Worm (Caenorhabditis elegans): ENCODE measurements around the gene F20B6.10.
"Not testable (repeated sequence)": the region's sequence is repeated elsewhere in the genome, so short reads cannot be mapped to it uniquely, and the experiment has no call there.

F20B6.10 gene

DNA sequence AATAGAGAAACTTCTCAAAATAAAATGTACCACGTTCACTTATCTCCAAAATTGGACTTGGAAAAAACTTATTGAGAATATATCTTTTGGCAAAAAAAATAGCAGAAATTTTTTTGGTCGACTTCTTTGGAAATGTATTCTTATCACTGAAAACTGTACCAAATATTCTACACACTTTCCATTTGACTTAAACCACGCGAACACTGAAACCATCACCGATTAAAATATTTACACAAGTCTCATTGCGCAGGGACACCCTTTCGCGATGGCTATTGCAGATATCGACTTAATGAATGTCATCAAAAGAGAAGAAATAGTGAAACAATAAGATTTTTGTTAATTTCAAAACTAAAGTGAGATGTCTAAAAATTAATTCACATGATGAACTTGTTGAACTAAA is 8.5 kb downstream of the F20B6.10 start:
- TF ChIP-seq ztf-4 (tag; optimal IDR thresholded peaks at IDR 0.05) = no peak
- TF ChIP-seq sma-9 (GFP tag; optimal IDR thresholded peaks at IDR 0.05) = peak; percentile 75
- no peak for TF ChIP-seq sma-9 (tag; optimal IDR thresholded peaks at IDR 0.05)
- no peak for TF ChIP-seq nhr-11 (tag; optimal IDR thresholded peaks at IDR 0.05)
- no peak for TF ChIP-seq lin-11 (tag; optimal IDR thresholded peaks at IDR 0.05)
- peak in 1 of 2 experiments; percentile 54 for TF ChIP-seq lsy-2 (tag; optimal IDR thresholded peaks at IDR 0.05)
- peak; percentile 60 for TF ChIP-seq nhr-21 (tag; optimal IDR thresholded peaks at IDR 0.05)
- peak; percentile 79 for TF ChIP-seq nhr-77 (tag; optimal IDR thresholded peaks at IDR 0.05)
- TF ChIP-seq nhr-6 (tag; optimal IDR thresholded peaks at IDR 0.05) = peak; percentile 73
- TF ChIP-seq dmd-4 (tag; optimal IDR thresholded peaks at IDR 0.05) = no peak
- TF ChIP-seq unc-39 (tag; optimal IDR thresholded peaks at IDR 0.05) = no peak
- no peak for TF ChIP-seq lin-39 (tag; optimal IDR thresholded peaks at IDR 0.05)
- TF ChIP-seq blmp-1 (tag; optimal IDR thresholded peaks at IDR 0.05; ENCODE audit: insufficient read depth) = no peak
- TF ChIP-seq mbf-1 (tag; optimal IDR thresholded peaks at IDR 0.05) = peak; percentile 45
- no peak for TF ChIP-seq unc-55 (GFP tag; optimal IDR thresholded peaks at IDR 0.05)
- no peak for TF ChIP-seq nhr-25 (tag; optimal IDR thresholded peaks at IDR 0.05)
- TF ChIP-seq alr-1 (tag; optimal IDR thresholded peaks at IDR 0.05) = no peak
- no peak for TF ChIP-seq lin-13 (GFP tag; optimal IDR thresholded peaks at IDR 0.05)
- no peak for TF ChIP-seq ZK546.5 (tag; optimal IDR thresholded peaks at IDR 0.05)
- no peak for TF ChIP-seq nhr-237 (tag; optimal IDR thresholded peaks at IDR 0.05)
- TF ChIP-seq ceh-82 (tag; optimal IDR thresholded peaks at IDR 0.05) = no peak
- no peak for TF ChIP-seq skn-1 (tag; optimal IDR thresholded peaks at IDR 0.05)
- TF ChIP-seq C34F6.9 (tag; optimal IDR thresholded peaks at IDR 0.05) = no peak
- no peak for TF ChIP-seq ztf-11 (tag; optimal IDR thresholded peaks at IDR 0.05)
- peak; percentile 69 for TF ChIP-seq crh-2 (tag; optimal IDR thresholded peaks at IDR 0.05)
- no peak for TF ChIP-seq F13H6.1 (tag; optimal IDR thresholded peaks at IDR 0.05)
- TF ChIP-seq mab-5 (tag; optimal IDR thresholded peaks at IDR 0.05) = no peak
- no peak for TF ChIP-seq nhr-23 (tag; optimal IDR thresholded peaks at IDR 0.05)
- TF ChIP-seq ztf-1 (GFP tag; conservative IDR thresholded peaks at IDR 0.05) = no peak
- peak; percentile 24 for TF ChIP-seq snpc-4 (tag; optimal IDR thresholded peaks at IDR 0.05)
- no peak for TF ChIP-seq R02D3.7 (tag; optimal IDR thresholded peaks at IDR 0.05)
- no peak for TF ChIP-seq ceh-16 (tag; optimal IDR thresholded peaks at IDR 0.05)
- TF ChIP-seq nhr-12 (tag; optimal IDR thresholded peaks at IDR 0.05) = no peak
- no peak for TF ChIP-seq nhr-10 (tag; optimal IDR thresholded peaks at IDR 0.05)
- TF ChIP-seq peb-1 (tag; optimal IDR thresholded peaks at IDR 0.05) = no peak
- TF ChIP-seq fos-1 (tag; optimal IDR thresholded peaks at IDR 0.05) = no peak
- no peak for TF ChIP-seq elt-3 (tag; optimal IDR thresholded peaks at IDR 0.05)
- TF ChIP-seq sma-3 (GFP tag; optimal IDR thresholded peaks at IDR 0.05) = peak; percentile 80
- TF ChIP-seq gmeb-1 (tag; optimal IDR thresholded peaks at IDR 0.05) = peak; percentile 79
- TF ChIP-seq Y55F3AM.14 (GFP tag; optimal IDR thresholded peaks at IDR 0.05) = no peak
- no peak for TF ChIP-seq egl-27 (tag; optimal IDR thresholded peaks at IDR 0.05)
- no peak for TF ChIP-seq elt-1 (tag; optimal IDR thresholded peaks at IDR 0.05)
- no peak for TF ChIP-seq unc-62 (GFP tag; optimal IDR thresholded peaks at IDR 0.05)
- TF ChIP-seq nhr-129 (tag; optimal IDR thresholded peaks at IDR 0.05) = peak; percentile 48
- no peak for TF ChIP-seq mdl-1 (tag; optimal IDR thresholded peaks at IDR 0.05)
- no peak for TF ChIP-seq ama-1 (optimal IDR thresholded peaks at IDR 0.05)
- no peak for TF ChIP-seq zag-1 (tag; optimal IDR thresholded peaks at IDR 0.05)
- no peak for TF ChIP-seq aly-2 (tag; optimal IDR thresholded peaks at IDR 0.05)
- no peak for TF ChIP-seq sem-4 (tag; optimal IDR thresholded peaks at IDR 0.05)

- TF ChIP-seq mbf-1 (tag; optimal IDR thresholded peaks at IDR 0.05); sma-3 (GFP tag; optimal IDR thresholded peaks at IDR 0.05); elt-1 (tag; optimal IDR thresholded peaks at IDR 0.05): not testable (repeated sequence)
These were observed 9.6 kb downstream of the F20B6.10 start, which contains the start of gene F20B6.9 for ce11 chrX:4207385-4207784. Gene F20B6.9 (minus strand): TSS chrX:4207485.
